Worm (Caenorhabditis elegans) whole organism, young adult: ENCODE results near the gene C34B4.5.

Experiments
- B0019.2 ChIP-seq: fragments of 200-800 bp; sonication (Bioruptor generic); conservative IDR thresholded peaks from 2 replicates; pipeline ENCODE4 v1.3.6; 2022; ENCODE audit warnings: missing genetic modification reagents, missing genetic modification characterization, missing compliant biosample characterization
- B0336.3 ChIP-seq: fragments of 200-800 bp; sonication (Bioruptor generic); IDR thresholded peaks from 2 replicates; pipeline ENCODE4 v1.3.6; 2022; ENCODE audit warnings: missing genetic modification characterization, missing compliant biosample characterization
- C06A6.2 ChIP-seq: fragments of 200-800 bp; sonication (Bioruptor generic); conservative IDR thresholded peaks from 2 replicates; pipeline ENCODE4 v1.3.6; 2022; ENCODE audit warnings: missing genetic modification characterization, missing compliant biosample characterization
- F22D6.2 ChIP-seq: sonication (generic microtip); optimal IDR thresholded peaks from 2 replicates; lab custom pipeline; 2016; ENCODE audit warnings: mild to moderate bottlenecking, missing genetic modification characterization, missing compliant biosample characterization
- F23B12.7 ChIP-seq: sonication (generic microtip); optimal IDR thresholded peaks from 2 replicates; lab custom pipeline; 2017; ENCODE audit warnings: missing genetic modification characterization, mild to moderate bottlenecking, missing compliant biosample characterization, antibody characterized with exemption, moderate library complexity; ENCODE audit not compliant: insufficient read depth
- F33H1.4 ChIP-seq: fragments of 200-800 bp; sonication (Bioruptor generic); IDR thresholded peaks from 2 replicates; pipeline ENCODE4 v1.3.6; 2022; ENCODE audit warnings: missing genetic modification reagents, missing genetic modification characterization, missing compliant biosample characterization
- F49E8.2 ChIP-seq: sonication (generic microtip); optimal IDR thresholded peaks from 3 replicates; lab custom pipeline; 2017; ENCODE audit warnings: missing genetic modification characterization, mild to moderate bottlenecking, missing compliant biosample characterization, antibody characterized with exemption, moderate library complexity; ENCODE audit not compliant: insufficient read depth
- F52B5.7 ChIP-seq: sonication (generic microtip); optimal IDR thresholded peaks from 2 replicates; lab custom pipeline; 2016; ENCODE audit warnings: mild to moderate bottlenecking, missing genetic modification characterization, missing compliant biosample characterization
- F57A8.1 ChIP-seq: fragments of 200-800 bp; sonication (Bioruptor generic); optimal IDR thresholded peaks from 2 replicates; lab custom pipeline; 2018; ENCODE audit warnings: mild to moderate bottlenecking, missing genetic modification characterization, moderate library complexity, missing compliant biosample characterization
- K11D2.4 ChIP-seq: fragments of 200-800 bp; sonication (Bioruptor generic); IDR thresholded peaks from 2 replicates; pipeline ENCODE4 v1.3.6; 2022; ENCODE audit warnings: missing genetic modification reagents, missing genetic modification characterization, missing compliant biosample characterization
- T07F8.4 ChIP-seq: sonication (generic microtip); optimal IDR thresholded peaks from 2 replicates; lab custom pipeline; 2016; ENCODE audit warnings: mild to moderate bottlenecking, missing genetic modification characterization, moderate library complexity, missing compliant biosample characterization
- Y53F4B.3 ChIP-seq: fragments of 200-800 bp; sonication (Bioruptor generic); IDR thresholded peaks from 2 replicates; pipeline ENCODE4 v1.3.6; 2022; ENCODE audit warnings: missing genetic modification reagents, missing genetic modification characterization, missing compliant biosample characterization
- Y53G8AR.9 ChIP-seq: fragments of 200-800 bp; sonication (Bioruptor generic); conservative IDR thresholded peaks from 2 replicates; pipeline ENCODE4 v1.3.6; 2022; ENCODE audit warnings: missing genetic modification reagents, missing genetic modification characterization, missing compliant biosample characterization
- Y79H2A.3 ChIP-seq: fragments of 200-800 bp; sonication (Bioruptor generic); conservative IDR thresholded peaks from 2 replicates; pipeline ENCODE4 v1.3.6; 2022; ENCODE audit warnings: missing genetic modification reagents, missing genetic modification characterization, missing compliant biosample characterization
- akir-1 ChIP-seq: fragments of 200-800 bp; sonication (Bioruptor generic); optimal IDR thresholded peaks from 2 replicates; lab custom pipeline; 2018; ENCODE audit warnings: mild to moderate bottlenecking, missing genetic modification characterization, moderate library complexity, missing compliant biosample characterization
- aptf-3 ChIP-seq: fragments of 200-800 bp; sonication (Bioruptor generic); IDR thresholded peaks from 2 replicates; pipeline ENCODE4 v1.3.6; 2022; ENCODE audit warnings: missing genetic modification characterization, missing compliant biosample characterization
- athp-1 ChIP-seq: sonication (generic microtip); optimal IDR thresholded peaks from 2 replicates; lab custom pipeline; 2017; ENCODE audit warnings: mild to moderate bottlenecking, missing genetic modification characterization, missing compliant biosample characterization
- attf-5 ChIP-seq: fragments of 200-800 bp; sonication (Bioruptor generic); optimal IDR thresholded peaks from 2 replicates; lab custom pipeline; 2018; ENCODE audit warnings: mild to moderate bottlenecking, missing genetic modification characterization, missing compliant biosample characterization
- bed-1 ChIP-seq: fragments of 200-800 bp; sonication (Bioruptor generic); IDR thresholded peaks from 2 replicates; pipeline ENCODE4 v1.3.6; 2022; ENCODE audit warnings: missing genetic modification reagents, missing genetic modification characterization, missing compliant biosample characterization
- bed-2 ChIP-seq: fragments of 200-800 bp; sonication (Bioruptor generic); IDR thresholded peaks from 2 replicates; pipeline ENCODE4 v1.3.6; 2022; ENCODE audit warnings: missing genetic modification reagents, missing genetic modification characterization, missing compliant biosample characterization
- ceh-100 ChIP-seq: fragments of 200-800 bp; sonication (Bioruptor generic); IDR thresholded peaks from 2 replicates; pipeline ENCODE4 v1.3.6; 2022; ENCODE audit warnings: missing genetic modification reagents, missing genetic modification characterization, missing compliant biosample characterization
- ceh-27 ChIP-seq: fragments of 200-800 bp; sonication (Bioruptor generic); optimal IDR thresholded peaks from 2 replicates; lab custom pipeline; 2018; ENCODE audit warnings: mild to moderate bottlenecking, missing genetic modification characterization, moderate library complexity, missing compliant biosample characterization
- ceh-58 ChIP-seq: fragments of 200-800 bp; sonication (Bioruptor generic); IDR thresholded peaks from 2 replicates; pipeline ENCODE4 v1.3.6; 2022; ENCODE audit warnings: missing genetic modification characterization, missing compliant biosample characterization
- chd-7 ChIP-seq: sonication (generic microtip); optimal IDR thresholded peaks from 2 replicates; lab custom pipeline; 2016; ENCODE audit warnings: mild to moderate bottlenecking, missing genetic modification characterization, moderate library complexity, missing compliant biosample characterization
- egrh-3 ChIP-seq: fragments of 200-800 bp; sonication (Bioruptor generic); IDR thresholded peaks from 2 replicates; pipeline ENCODE4 v1.3.6; 2022; ENCODE audit warnings: missing genetic modification reagents, missing genetic modification characterization, missing compliant biosample characterization
- ekl-4 ChIP-seq: fragments of 200-800 bp; sonication (Bioruptor generic); IDR thresholded peaks from 2 replicates; pipeline ENCODE4 v1.3.6; 2022; ENCODE audit warnings: missing genetic modification reagents, missing genetic modification characterization, missing compliant biosample characterization
- ets-4 ChIP-seq: fragments of 200-800 bp; sonication (Bioruptor generic); optimal IDR thresholded peaks from 2 replicates; lab custom pipeline; 2018; ENCODE audit warnings: mild to moderate bottlenecking, missing genetic modification characterization, missing compliant biosample characterization
- hlh-12 ChIP-seq: sonication (generic microtip); optimal IDR thresholded peaks from 2 replicates; lab custom pipeline; 2016; ENCODE audit warnings: missing genetic modification characterization, missing compliant biosample characterization
- hrde-1 ChIP-seq: sonication (generic microtip); optimal IDR thresholded peaks from 2 replicates; lab custom pipeline; 2016; ENCODE audit warnings: missing genetic modification characterization, mild to moderate bottlenecking, missing compliant biosample characterization, moderate library complexity, missing genotype, missing genetic modification reagents, borderline replicate concordance
- hsf-1 ChIP-seq: fragments of 200-800 bp; sonication (Bioruptor generic); IDR thresholded peaks from 2 replicates; pipeline ENCODE4 v1.3.6; 2022; ENCODE audit warnings: missing genetic modification reagents, missing genetic modification characterization, missing compliant biosample characterization
- let-607 ChIP-seq, 2 experiments: fragments of 200-800 bp in 1 of 2; sonication (Bioruptor generic) in 1 of 2; sonication (generic microtip) in 1 of 2; optimal IDR thresholded peaks; 2 replicates each; lab custom pipeline; 2016 to 2018; ENCODE audit warnings: mild to moderate bottlenecking in 2 of 2, missing compliant biosample characterization in 2 of 2, missing genetic modification characterization in 2 of 2, moderate library complexity in 2 of 2, missing genotype in 1 of 2
- lin-26 ChIP-seq: fragments of 200-800 bp; sonication (Bioruptor generic); IDR thresholded peaks from 2 replicates; pipeline ENCODE4 v1.3.6; 2022; ENCODE audit warnings: missing genetic modification reagents, missing genetic modification characterization, missing compliant biosample characterization
- lin-35 ChIP-seq, 3 experiments: fragments of 150-350 bp in 2 of 3; sonication (generic microtip) in 1 of 3; optimal IDR thresholded peaks; 2 replicates each; lab custom pipeline; 2014 to 2018; ENCODE audit warnings: missing biosample characterization in 3 of 3, missing genetic modification characterization in 3 of 3, missing genetic modification reagents in 3 of 3
- madf-3 ChIP-seq: fragments of 200-800 bp; sonication (Bioruptor generic); IDR thresholded peaks from 2 replicates; pipeline ENCODE4 v1.3.6; 2022; ENCODE audit warnings: missing genetic modification reagents, missing genetic modification characterization, missing compliant biosample characterization
- madf-6 ChIP-seq: fragments of 200-800 bp; sonication (Bioruptor generic); IDR thresholded peaks from 2 replicates; pipeline ENCODE4 v1.3.6; 2022; ENCODE audit warnings: missing genetic modification reagents, missing genetic modification characterization, missing compliant biosample characterization
- nfya-1 ChIP-seq: sonication (generic microtip); optimal IDR thresholded peaks from 2 replicates; lab custom pipeline; 2017; ENCODE audit warnings: antibody characterized with exemption, missing compliant biosample characterization, missing genetic modification characterization, borderline replicate concordance; ENCODE audit not compliant: insufficient read depth
- nhr-80 ChIP-seq: sonication (generic microtip); optimal IDR thresholded peaks from 2 replicates; lab custom pipeline; 2016; ENCODE audit warnings: missing genetic modification characterization, missing compliant biosample characterization
- pha-4 ChIP-seq: fragments of 150-350 bp; sonication (generic microtip); optimal IDR thresholded peaks from 2 replicates; lab custom pipeline; 2014; ENCODE audit warnings: missing biosample characterization, missing genetic modification reagents, missing genetic modification characterization
- rpc-1 ChIP-seq, 2 experiments: fragments of 150-350 bp in 1 of 2; sonication (generic microtip) in 1 of 2; optimal IDR thresholded peaks; 2 replicates each; lab custom pipeline; 2014 to 2018; ENCODE audit warnings: missing biosample characterization in 1 of 2, missing genetic modification characterization in 1 of 2, missing genetic modification reagents in 1 of 2, missing genotype in 1 of 2
- snpc-1.3 ChIP-seq: sonication (generic microtip); optimal IDR thresholded peaks from 2 replicates; lab custom pipeline; 2017; ENCODE audit warnings: missing genetic modification characterization, mild to moderate bottlenecking, missing compliant biosample characterization, antibody characterized with exemption, moderate library complexity, missing genotype, missing genetic modification reagents; ENCODE audit not compliant: insufficient read depth
- snpc-3.4 ChIP-seq: sonication (generic microtip); optimal IDR thresholded peaks from 2 replicates; lab custom pipeline; 2017; ENCODE audit warnings: missing genetic modification characterization, mild to moderate bottlenecking, missing compliant biosample characterization, antibody characterized with exemption, moderate library complexity, missing genotype, missing genetic modification reagents
- snpc-4 ChIP-seq, 5 experiments: fragments of 150-350 bp in 1 of 5; sonication (generic microtip) in 4 of 5; optimal IDR thresholded peaks; 2 replicates each; lab custom pipeline; 2014 to 2018; ENCODE audit warnings: missing genetic modification characterization in 5 of 5, missing biosample characterization in 3 of 5, antibody characterized with exemption in 2 of 5, mild to moderate bottlenecking in 2 of 5, missing compliant biosample characterization in 2 of 5, missing genotype in 2 of 5, moderate library complexity in 2 of 5, missing genetic modification reagents in 1 of 5
- unc-130 ChIP-seq: sonication (generic microtip); optimal IDR thresholded peaks from 2 replicates; lab custom pipeline; 2016; ENCODE audit warnings: missing genetic modification reagents, missing genetic modification characterization, missing compliant biosample characterization
- xnd-1 ChIP-seq: sonication (generic microtip); optimal IDR thresholded peaks from 2 replicates; lab custom pipeline; 2016; ENCODE audit warnings: missing genotype, missing genetic modification reagents, missing genetic modification characterization, missing compliant biosample characterization
- ztf-25 ChIP-seq: fragments of 200-800 bp; sonication (Bioruptor generic); IDR thresholded peaks from 2 replicates; pipeline ENCODE4 v1.3.6; 2022; ENCODE audit warnings: missing genetic modification reagents, missing genetic modification characterization, missing compliant biosample characterization

Gene C34B4.5

ce11 chrV:13082442-13083126 is 13.2 kb upstream of the C34B4.5 start, which contains the start of gene C34B4.2 (continued):
- TF ChIP-seq lin-26 (GFP tag; lab: Robert Waterston, UW) = no peak
- no peak for TF ChIP-seq snpc-1.3
- peak in 1 of 2 experiments; percentile 48 for TF ChIP-seq let-607 (tag; optimal IDR thresholded peaks at IDR 0.05; lab: Kevin White, UChicago)
- TF ChIP-seq unc-130 (GFP tag; lab: Kevin White, UChicago) = no peak
- no peak for TF ChIP-seq rpc-1 (optimal IDR thresholded peaks at IDR 0.05; lab: Kevin White, UChicago)
- no peak for TF ChIP-seq rpc-1 (tag; optimal IDR thresholded peaks at IDR 0.05; lab: Kevin White, UChicago)
- peak; percentile 40 for TF ChIP-seq attf-5 (GFP tag; lab: Kevin White, UChicago)
- TF ChIP-seq ceh-100 (GFP tag; lab: Robert Waterston, UW) = no peak
- TF ChIP-seq hrde-1 (tag; lab: Kevin White, UChicago) = no peak
- TF ChIP-seq akir-1 (GFP tag; lab: Kevin White, UChicago) = no peak
- peak; percentile 35 for TF ChIP-seq chd-7 (tag; lab: Kevin White, UChicago)
- no peak for TF ChIP-seq F52B5.7 (tag; lab: Kevin White, UChicago)
- TF ChIP-seq B0336.3 (GFP tag; lab: Robert Waterston, UW) = peak; percentile 71; the same call in 1 of the 2 replicates
- peak in 1 of 3 experiments; percentile 23 for TF ChIP-seq lin-35 (GFP tag; optimal IDR thresholded peaks at IDR 0.05; lab: Kevin White, UChicago)
- TF ChIP-seq F33H1.4 (GFP tag; lab: Robert Waterston, UW) = no peak
- TF ChIP-seq aptf-3 (GFP tag; lab: Robert Waterston, UW) = no peak
- TF ChIP-seq nfya-1 = no peak
- no peak for TF ChIP-seq F49E8.2
- no peak for TF ChIP-seq athp-1 (tag; lab: Kevin White, UChicago)
- TF ChIP-seq snpc-4 (GFP tag; optimal IDR thresholded peaks at IDR 0.05; lab: Kevin White, UChicago) = no peak
- peak in 1 of 4 experiments; percentile 13 for TF ChIP-seq snpc-4 (tag; optimal IDR thresholded peaks at IDR 0.05; lab: Kevin White, UChicago)
- no peak for TF ChIP-seq K11D2.4 (GFP tag; lab: Robert Waterston, UW)
- TF ChIP-seq ztf-25 (GFP tag; lab: Robert Waterston, UW) = no peak
- no peak for TF ChIP-seq bed-1 (GFP tag; lab: Robert Waterston, UW)
- TF ChIP-seq bed-2 (GFP tag; lab: Robert Waterston, UW) = no peak
- TF ChIP-seq pha-4 (tag; lab: Kevin White, UChicago) = peak; percentile 13
- no peak for TF ChIP-seq ceh-27 (GFP tag; lab: Kevin White, UChicago)
- no peak for TF ChIP-seq F57A8.1
- peak; percentile 38; the same call in 1 of the 2 replicates for TF ChIP-seq egrh-3 (GFP tag; lab: Robert Waterston, UW)
- TF ChIP-seq ceh-58 (GFP tag; lab: Robert Waterston, UW) = no peak
- no peak for TF ChIP-seq snpc-3.4 (tag; lab: Kevin White, UChicago)
- 0 out of 2 replicates have a peak, but pooled peaks have one; percentile 30 for TF ChIP-seq ekl-4 (GFP tag; lab: Robert Waterston, UW)
- TF ChIP-seq F23B12.7 (tag; lab: Kevin White, UChicago) = no peak
- no peak for TF ChIP-seq Y79H2A.3
- no peak for TF ChIP-seq T07F8.4 (tag; lab: Kevin White, UChicago)
- no peak for TF ChIP-seq madf-3 (GFP tag; lab: Robert Waterston, UW)
- TF ChIP-seq Y53F4B.3 (GFP tag; lab: Robert Waterston, UW) = no peak
- TF ChIP-seq hsf-1 (GFP tag; lab: Robert Waterston, UW) = 0 out of 2 replicates have a peak, but pooled peaks have one; percentile 17
- no peak for TF ChIP-seq B0019.2
- TF ChIP-seq ets-4 = peak; percentile 10
- TF ChIP-seq xnd-1 = no peak
- TF ChIP-seq madf-6 (GFP tag; lab: Robert Waterston, UW) = no peak
- no peak for TF ChIP-seq C06A6.2 (GFP tag; lab: Robert Waterston, UW)
- no peak for TF ChIP-seq hlh-12 (tag; lab: Kevin White, UChicago)
- TF ChIP-seq F22D6.2 (tag; lab: Kevin White, UChicago) = no peak
- TF ChIP-seq Y53G8AR.9 (GFP tag; lab: Robert Waterston, UW) = no peak
- TF ChIP-seq nhr-80 (tag; lab: Kevin White, UChicago) = peak; percentile 92
